Fruit fly (Drosophila melanogaster) whole organism, prepupa: ENCODE measurements around the gene CG5149.

Experiments used
- Blimp-1 ChIP-seq: fragments of 200-800 bp; sonication (Bioruptor generic); optimal IDR thresholded peaks from 3 replicates; lab custom pipeline; 2017; ENCODE audit warnings: missing biosample characterization, missing genetic modification characterization, mild to moderate bottlenecking, moderate library complexity, missing genetic modification reagents
- CG10669 ChIP-seq: fragments of 200-800 bp; sonication (Bioruptor generic); optimal IDR thresholded peaks from 3 replicates; lab custom pipeline; 2018; ENCODE audit warnings: missing biosample characterization, mild to moderate bottlenecking, missing genetic modification characterization, moderate library complexity
- CG11294 ChIP-seq: fragments of 200-800 bp; sonication (Bioruptor generic); IDR thresholded peaks from 2 replicates; pipeline ENCODE4 v1.3.6; 2022; ENCODE audit warnings: missing biosample characterization, missing genetic modification characterization
- CG11762 ChIP-seq: fragments of 200-800 bp; sonication (Bioruptor generic); optimal IDR thresholded peaks from 3 replicates; lab custom pipeline; 2016; ENCODE audit warnings: missing biosample characterization, missing genetic modification characterization; ENCODE audit not compliant: insufficient read depth
- CG11902 ChIP-seq: fragments of 200-800 bp; sonication (Bioruptor generic); optimal IDR thresholded peaks from 3 replicates; lab custom pipeline; 2016; ENCODE audit warnings: missing biosample characterization, missing genetic modification characterization
- CG16779 ChIP-seq: fragments of 200-800 bp; sonication (Bioruptor generic); optimal IDR thresholded peaks from 3 replicates; lab custom pipeline; 2017; ENCODE audit warnings: missing biosample characterization, mild to moderate bottlenecking, missing genetic modification characterization
- CG34406 ChIP-seq: fragments of 200-800 bp; sonication (Bioruptor generic); optimal IDR thresholded peaks from 3 replicates; lab custom pipeline; 2016; ENCODE audit warnings: missing biosample characterization, missing genetic modification characterization
- CG3919 ChIP-seq: fragments of 200-800 bp; sonication (Bioruptor generic); optimal IDR thresholded peaks from 3 replicates; lab custom pipeline; 2016; ENCODE audit warnings: missing biosample characterization, missing genetic modification characterization
- CG6163 ChIP-seq: fragments of 200-800 bp; sonication (Bioruptor generic); IDR thresholded peaks from 3 replicates; pipeline ENCODE4 v1.3.6; 2022; ENCODE audit warnings: missing biosample characterization, missing genetic modification characterization
- CG6276 ChIP-seq: fragments of 200-800 bp; sonication (Bioruptor generic); optimal IDR thresholded peaks from 2 replicates; lab custom pipeline; 2017; ENCODE audit warnings: missing biosample characterization, mild to moderate bottlenecking, missing genetic modification characterization
- CG6854 ChIP-seq: fragments of 200-800 bp; sonication (Bioruptor generic); optimal IDR thresholded peaks from 2 replicates; lab custom pipeline; 2017; ENCODE audit warnings: missing biosample characterization, mild to moderate bottlenecking, missing genetic modification characterization
- Eip75B ChIP-seq: fragments of 200-800 bp; sonication (Bioruptor generic); optimal IDR thresholded peaks from 3 replicates; lab custom pipeline; 2016; ENCODE audit warnings: missing biosample characterization, missing genetic modification characterization
- Eip78C ChIP-seq: fragments of 200-800 bp; sonication (Bioruptor generic); peaks from one replicate; lab custom pipeline; 2016; ENCODE audit warnings: missing biosample characterization, missing genetic modification characterization
- Eip93F ChIP-seq: fragments of 200-800 bp; sonication (Bioruptor generic); optimal IDR thresholded peaks from 2 replicates; lab custom pipeline; 2016; ENCODE audit warnings: missing biosample characterization, mild to moderate bottlenecking, missing genetic modification characterization
- Ets21C ChIP-seq: fragments of 200-800 bp; sonication (Bioruptor generic); optimal IDR thresholded peaks from 3 replicates; lab custom pipeline; 2016; ENCODE audit warnings: missing biosample characterization, missing genetic modification characterization
- Hr38 ChIP-seq: sonication (Bioruptor generic); optimal IDR thresholded peaks from 2 replicates; lab custom pipeline; 2016; ENCODE audit warnings: missing biosample characterization, missing genetic modification characterization
- Hr39 ChIP-seq: fragments of 200-800 bp; sonication (Bioruptor generic); optimal IDR thresholded peaks from 2 replicates; lab custom pipeline; 2016; ENCODE audit warnings: missing biosample characterization, missing genetic modification characterization
- Hr4 ChIP-seq: fragments of 200-800 bp; sonication (Bioruptor generic); optimal IDR thresholded peaks from 3 replicates; lab custom pipeline; 2016; ENCODE audit warnings: missing biosample characterization, missing genetic modification characterization
- Lpt ChIP-seq: fragments of 200-800 bp; sonication (Bioruptor generic); optimal IDR thresholded peaks from 3 replicates; lab custom pipeline; 2016; ENCODE audit warnings: missing biosample characterization, missing genetic modification characterization
- Met ChIP-seq: fragments of 200-800 bp; sonication (Bioruptor generic); optimal IDR thresholded peaks from 3 replicates; lab custom pipeline; 2016; ENCODE audit warnings: missing biosample characterization, missing genetic modification characterization
- OdsH ChIP-seq: fragments of 200-800 bp; sonication (Bioruptor generic); optimal IDR thresholded peaks from 3 replicates; lab custom pipeline; 2016; ENCODE audit warnings: missing biosample characterization, missing genetic modification characterization
- Sox102F ChIP-seq: fragments of 200-800 bp; sonication (Bioruptor generic); optimal IDR thresholded peaks from 2 replicates; lab custom pipeline; 2016; ENCODE audit warnings: missing biosample characterization, mild to moderate bottlenecking, missing genetic modification characterization
- Sox15 ChIP-seq: fragments of 200-800 bp; sonication (Bioruptor generic); optimal IDR thresholded peaks from 3 replicates; lab custom pipeline; 2016; ENCODE audit warnings: missing biosample characterization, missing genetic modification characterization
- acj6 ChIP-seq: fragments of 200-800 bp; sonication (Bioruptor generic); optimal IDR thresholded peaks from 3 replicates; lab custom pipeline; 2016; ENCODE audit warnings: missing biosample characterization, missing genetic modification characterization
- dsx ChIP-seq: fragments of 200-800 bp; optimal IDR thresholded peaks from 3 replicates; lab custom pipeline; 2019; ENCODE audit warnings: missing biosample characterization, mild to moderate bottlenecking, missing genetic modification characterization, moderate library complexity; ENCODE audit not compliant: poor library complexity, severe bottlenecking
- eg ChIP-seq: fragments of 200-800 bp; sonication (Bioruptor generic); IDR thresholded peaks from 3 replicates; pipeline ENCODE4 v1.3.6; 2022; ENCODE audit warnings: missing biosample characterization, missing genetic modification characterization
- fd59A ChIP-seq: fragments of 200-800 bp; sonication (Bioruptor generic); optimal IDR thresholded peaks from 2 replicates; lab custom pipeline; 2017; ENCODE audit warnings: missing biosample characterization, mild to moderate bottlenecking, missing genetic modification characterization, missing genetic modification reagents
- fkh ChIP-seq: fragments of 200-800 bp; sonication (Bioruptor generic); optimal IDR thresholded peaks from 3 replicates; lab custom pipeline; 2017; ENCODE audit warnings: missing biosample characterization, mild to moderate bottlenecking, missing genetic modification characterization, moderate library complexity
- net ChIP-seq: fragments of 200-800 bp; sonication (Bioruptor generic); optimal IDR thresholded peaks from 3 replicates; lab custom pipeline; 2016; ENCODE audit warnings: missing biosample characterization, missing genetic modification characterization
- pdm3 ChIP-seq: fragments of 200-800 bp; sonication (Bioruptor generic); optimal IDR thresholded peaks from 3 replicates; lab custom pipeline; 2016; ENCODE audit warnings: missing biosample characterization, missing genetic modification characterization
- salr ChIP-seq, 2 experiments: fragments of 200-800 bp; sonication (Bioruptor generic); optimal IDR thresholded peaks; 3 replicates each; lab custom pipeline; 2016 to 2018; ENCODE audit warnings: missing biosample characterization in 2 of 2, missing genetic modification characterization in 2 of 2, mild to moderate bottlenecking in 1 of 2
- spab ChIP-seq: fragments of 200-800 bp; sonication (Bioruptor generic); optimal IDR thresholded peaks from 2 replicates; lab custom pipeline; 2017; ENCODE audit warnings: missing biosample characterization, mild to moderate bottlenecking, missing genetic modification characterization, missing genetic modification reagents
- ss ChIP-seq, 2 experiments: fragments of 200-800 bp; sonication (Bioruptor generic); optimal IDR thresholded peaks; 2 replicates in 1 of 2; 3 replicates in 1 of 2; lab custom pipeline; 2017 to 2018; ENCODE audit warnings: mild to moderate bottlenecking in 2 of 2, missing biosample characterization in 2 of 2, missing genetic modification characterization in 2 of 2, moderate library complexity in 1 of 2
- svp ChIP-seq: fragments of 200-800 bp; sonication (Bioruptor generic); peaks from one replicate; lab custom pipeline; 2016; ENCODE audit warnings: missing biosample characterization, missing genetic modification characterization
- topi ChIP-seq: fragments of 200-800 bp; sonication (Bioruptor generic); optimal IDR thresholded peaks from 3 replicates; lab custom pipeline; 2016; ENCODE audit warnings: missing biosample characterization, missing genetic modification characterization
- vri ChIP-seq: fragments of 200-800 bp; sonication (Bioruptor generic); optimal IDR thresholded peaks from 3 replicates; lab custom pipeline; 2016; ENCODE audit warnings: missing biosample characterization, mild to moderate bottlenecking, missing genetic modification characterization

The CG5149 gene

DNA sequence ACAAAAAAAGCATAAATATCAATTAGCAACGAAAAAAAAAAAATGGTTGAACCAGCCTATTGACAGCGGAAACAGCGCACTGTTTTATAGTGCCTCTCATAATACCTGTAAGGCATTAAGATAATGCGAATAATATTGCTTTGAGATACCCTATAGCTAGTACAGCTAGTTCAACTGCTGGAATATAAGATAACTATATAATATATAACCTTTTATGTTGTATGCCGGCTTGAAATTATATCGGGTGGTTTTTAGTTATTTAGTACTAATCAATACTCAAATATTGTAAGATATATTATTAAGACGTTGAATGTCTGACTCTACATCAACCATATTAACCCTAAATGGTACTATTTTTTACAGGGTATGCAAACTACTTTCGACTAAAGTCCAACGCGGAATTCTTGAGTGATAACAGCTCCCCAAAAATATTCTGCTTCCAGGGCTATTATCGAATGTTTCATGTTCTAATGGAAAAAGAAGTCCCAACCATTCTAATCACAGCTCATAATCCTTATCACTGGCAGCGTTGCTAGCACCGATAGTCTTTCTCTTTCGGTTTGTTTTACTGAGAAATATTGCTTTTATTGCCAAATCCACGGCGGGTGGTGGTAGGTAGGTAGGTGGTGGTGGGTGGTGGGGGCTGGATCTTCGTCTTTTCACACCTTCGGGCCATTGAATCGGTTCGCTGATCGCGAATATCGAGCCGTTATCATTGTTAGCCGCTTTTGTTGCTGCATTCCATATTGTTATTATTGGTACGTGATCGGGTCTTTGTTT lies 46.1 kb upstream of the CG5149 start (continued):
- TF ChIP-seq CG11294 (no peak), fkh (GFP tag; lab: Kevin White, UChicago) (peak; percentile 11), Eip93F (GFP tag; lab: Kevin White, UChicago) (no peak)
- TF ChIP-seq, all 60 proteins: peak for 17

dm6 chr2L:7433337-7433956 lies 45.4 kb upstream of the CG5149 start, which contains the start of gene CG5958:
CG5958 (minus strand) TSS chr2L:7433516.
- peak; percentile 99 for TF ChIP-seq svp (GFP tag; lab: Kevin White, UChicago)
- TF ChIP-seq Eip93F (GFP tag; lab: Kevin White, UChicago): peak; percentile 84
- TF ChIP-seq CG3919 (GFP tag; lab: Kevin White, UChicago): peak; percentile 8
- peak; percentile 66 for TF ChIP-seq Eip78C (GFP tag; lab: Kevin White, UChicago)
- peak; percentile 93 for TF ChIP-seq vri (GFP tag; lab: Kevin White, UChicago)
- TF ChIP-seq Hr4 (GFP tag; lab: Kevin White, UChicago): no peak

dm6 chr2L:7431861-7432601 lies 44.0 kb upstream of the CG5149 start:
- no peak for TF ChIP-seq CG11294
- TF ChIP-seq svp (GFP tag; lab: Kevin White, UChicago): peak; percentile 96
- TF ChIP-seq vri (GFP tag; lab: Kevin White, UChicago): peak; percentile 62
- TF ChIP-seq Eip75B (GFP tag; lab: Kevin White, UChicago): no peak
- no peak for TF ChIP-seq Met (GFP tag; lab: Kevin White, UChicago)
- TF ChIP-seq salr (GFP tag; optimal IDR thresholded peaks at IDR 0.05; lab: Kevin White, UChicago): no peak
- no peak for TF ChIP-seq topi
- no peak for TF ChIP-seq CG11762 (GFP tag; lab: Kevin White, UChicago)
- TF ChIP-seq CG6276 (GFP tag; lab: Kevin White, UChicago): peak; percentile 25
- no peak for TF ChIP-seq CG10669 (GFP tag; lab: Kevin White, UChicago)
- no peak for TF ChIP-seq CG11902 (GFP tag; lab: Kevin White, UChicago)

DNA sequence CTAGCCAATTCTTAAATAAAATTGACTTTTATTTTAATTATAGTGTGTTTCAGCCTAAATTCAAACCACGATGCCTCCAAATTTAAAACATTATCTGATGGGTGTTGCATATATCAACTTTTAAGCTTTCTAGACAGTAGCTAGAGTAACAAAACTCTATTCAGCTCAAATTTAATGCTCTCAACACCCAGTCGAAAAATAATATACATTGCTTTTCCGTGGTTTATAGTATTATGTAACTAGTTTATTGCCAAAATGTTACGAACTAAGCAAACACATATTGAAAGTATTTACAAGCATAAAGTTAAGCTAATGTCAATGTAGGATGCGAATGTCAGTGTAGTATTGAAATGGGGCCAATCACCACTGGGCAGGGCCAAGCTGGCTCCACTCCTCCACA lies 42.3 kb upstream of the CG5149 start:
- TF ChIP-seq CG6163 (GFP tag; lab: Robert Waterston, UW) (no peak), Eip75B (GFP tag; lab: Kevin White, UChicago) (no peak), spab (GFP tag; lab: Kevin White, UChicago) (no peak), dsx (no peak), eg (GFP tag; lab: Robert Waterston, UW) (no peak), Blimp-1 (GFP tag; lab: Kevin White, UChicago) (no peak), pdm3 (GFP tag; lab: Kevin White, UChicago) (no peak)

- TF ChIP-seq CG6854 (GFP tag; lab: Kevin White, UChicago): no peak
- no peak for TF ChIP-seq CG34406 (GFP tag; lab: Kevin White, UChicago)
- TF ChIP-seq Hr39 (GFP tag; lab: Kevin White, UChicago): no peak
- TF ChIP-seq Eip78C (GFP tag; lab: Kevin White, UChicago): no peak
- TF ChIP-seq svp (GFP tag; lab: Kevin White, UChicago): no peak
- TF ChIP-seq ss (GFP tag; optimal IDR thresholded peaks at IDR 0.05; lab: Kevin White, UChicago): no peak
- TF ChIP-seq fd59A (GFP tag; lab: Kevin White, UChicago): no peak
- no peak for TF ChIP-seq Hr38 (GFP tag; lab: Kevin White, UChicago)
- no peak for TF ChIP-seq Met (GFP tag; lab: Kevin White, UChicago)
- TF ChIP-seq CG11762 (GFP tag; lab: Kevin White, UChicago): no peak
- no peak for TF ChIP-seq Sox15 (GFP tag; lab: Kevin White, UChicago)
- no peak for TF ChIP-seq CG6276 (GFP tag; lab: Kevin White, UChicago)
- no peak for TF ChIP-seq Ets21C (GFP tag; lab: Kevin White, UChicago)
- no peak for TF ChIP-seq OdsH (GFP tag; lab: Kevin White, UChicago)
- TF ChIP-seq net: no peak
- no peak for TF ChIP-seq CG16779
- TF ChIP-seq Sox102F (GFP tag; lab: Kevin White, UChicago): no peak
- no peak for TF ChIP-seq Lpt
- no peak for TF ChIP-seq acj6 (GFP tag; lab: Kevin White, UChicago)
Measured at dm6 chr2L:7427786-7428137, 39.7 kb upstream of the CG5149 start.
